Fruit fly (Drosophila melanogaster): Measurements from ENCODE around the gene bur.

The bur gene

dm6 chr2L:21178436-21179216 lies 857 bp downstream of the bur start (continued):
- TF ChIP-seq CG7839 (tag; optimal IDR thresholded peaks at IDR 0.05) (no peak), Hr78 (GFP tag; optimal IDR thresholded peaks at IDR 0.05) (peak in 1 of 2 experiments; percentile 86), dysf (GFP tag; IDR thresholded peaks at IDR 0.05) (no peak), ash1 (GFP tag; optimal IDR thresholded peaks at IDR 0.05) (no peak), crol (GFP tag; IDR thresholded peaks at IDR 0.05) (peak; percentile 82), Opbp (GFP tag; IDR thresholded peaks at IDR 0.05; ENCODE audit: partially characterized antibody) (no peak), sens-2 (GFP tag; IDR thresholded peaks at IDR 0.05) (no peak), CG6254 (GFP tag; optimal IDR thresholded peaks at IDR 0.05) (no peak), Doc3 (GFP tag; IDR thresholded peaks at IDR 0.05; ENCODE audit: partially characterized antibody) (no peak), CG34224 (GFP tag; IDR thresholded peaks at IDR 0.05; ENCODE audit: partially characterized antibody) (no peak), CG17359 (tag; optimal IDR thresholded peaks at IDR 0.05) (no peak), CG17361 (GFP tag; IDR thresholded peaks at IDR 0.05) (no peak), CG12236 (GFP tag; optimal IDR thresholded peaks at IDR 0.05) (no peak), emc (GFP tag; optimal IDR thresholded peaks at IDR 0.05) (no peak), CG4360 (GFP tag; IDR thresholded peaks at IDR 0.05) (peak; percentile 73), CG2199 (GFP tag; IDR thresholded peaks at IDR 0.05) (no peak), H2.0 (GFP tag; IDR thresholded peaks at IDR 0.05) (no peak), CG16863 (GFP tag; optimal IDR thresholded peaks at IDR 0.05) (no peak), grn (GFP tag; optimal IDR thresholded peaks at IDR 0.05) (no peak), CG12942 (GFP tag; optimal IDR thresholded peaks at IDR 0.05) (no peak), CG10565 (GFP tag; optimal IDR thresholded peaks at IDR 0.05) (no peak), en (GFP tag; optimal IDR thresholded peaks at IDR 0.05) (no peak), cg (GFP tag; optimal IDR thresholded peaks at IDR 0.05) (peak; percentile 68), gcm2 (GFP tag; optimal IDR thresholded peaks at IDR 0.05) (no peak), ap (GFP tag; IDR thresholded peaks at IDR 0.05) (no peak), Chrac-16 (GFP tag; optimal IDR thresholded peaks at IDR 0.05) (no peak), chinmo (GFP tag; IDR thresholded peaks at IDR 0.05; ENCODE audit: partially characterized antibody) (0 out of 4 replicates have a peak, but pooled peaks have one; percentile 66), yki (optimal IDR thresholded peaks at IDR 0.05) (no peak), GATAe (GFP tag; conservative IDR thresholded peaks at IDR 0.05) (no peak), Pdp1 (GFP tag; optimal IDR thresholded peaks at IDR 0.05) (peak in 1 of 2 experiments; percentile 93), Dbx (GFP tag; IDR thresholded peaks at IDR 0.05) (no peak), sob (GFP tag; IDR thresholded peaks at IDR 0.05) (no peak), Spps (tag; optimal IDR thresholded peaks at IDR 0.05) (no peak), dm (GFP tag; optimal IDR thresholded peaks at IDR 0.05) (peak; percentile 84), Hsf (GFP tag; optimal IDR thresholded peaks at IDR 0.05) (no peak)

- TF ChIP-seq CG30403 (GFP tag; optimal IDR thresholded peaks at IDR 0.05) (no peak), gfzf (GFP tag; optimal IDR thresholded peaks at IDR 0.05) (no peak), nau (GFP tag; optimal IDR thresholded peaks at IDR 0.05) (no peak), Asciz (GFP tag; optimal IDR thresholded peaks at IDR 0.05) (no peak), toy (GFP tag; IDR thresholded peaks at IDR 0.05) (no peak)
These were observed 6.6 kb downstream of the bur start, which contains the start of gene CG31627 for dm6 chr2L:21172922-21173321. Gene CG31627 (plus strand): TSS chr2L:21173222.

All from whole organism, embryonic.